Worm (Caenorhabditis elegans) whole organism, L1 larva: ENCODE data around the gene nhr-123.

Experiments
- C34B4.2 ChIP-seq: sonication (generic microtip); optimal IDR thresholded peaks from 2 replicates; lab custom pipeline; 2017; ENCODE audit warnings: mild to moderate bottlenecking, missing genetic modification characterization, missing compliant biosample characterization
- blmp-1 ChIP-seq: fragments of 150-350 bp; optimal IDR thresholded peaks from 2 replicates; lab custom pipeline; 2014; ENCODE audit warnings: missing biosample characterization, missing genetic modification characterization
- ceh-8 ChIP-seq: fragments of 200-800 bp; sonication (Bioruptor generic); optimal IDR thresholded peaks from 2 replicates; lab custom pipeline; 2018; ENCODE audit warnings: mild to moderate bottlenecking, missing genetic modification characterization, moderate library complexity, missing compliant biosample characterization
- efl-1 ChIP-seq, 4 experiments: fragments of 150-350 bp; optimal IDR thresholded peaks in 3 of 4; peaks in 1 of 4; 1 replicate in 1 of 4; 2 replicates in 3 of 4; lab custom pipeline; 2014; ENCODE audit warnings: missing biosample characterization in 2 of 4, missing genetic modification characterization in 2 of 4, missing genetic modification reagents in 2 of 4
- egl-13 ChIP-seq: sonication (generic microtip); optimal IDR thresholded peaks from 2 replicates; lab custom pipeline; 2016; ENCODE audit warnings: missing genotype, missing genetic modification reagents, missing genetic modification characterization, missing compliant biosample characterization
- egl-27 ChIP-seq, 2 experiments: fragments of 150-350 bp in 1 of 2; sonication (generic microtip); optimal IDR thresholded peaks; 3 replicates each; lab custom pipeline; 2017 to 2018; ENCODE audit warnings: missing biosample characterization in 2 of 2, missing genetic modification characterization in 2 of 2, missing genetic modification reagents in 2 of 2
- elt-2 ChIP-seq: sonication (generic microtip); optimal IDR thresholded peaks from 2 replicates; lab custom pipeline; 2016; ENCODE audit warnings: missing genetic modification characterization, mild to moderate bottlenecking, inconsistent platforms, missing compliant biosample characterization, missing genetic modification reagents
- grh-1 ChIP-seq: fragments of 200-800 bp; sonication (Bioruptor generic); IDR thresholded peaks from 2 replicates; pipeline ENCODE4 v1.3.6; 2022; ENCODE audit warnings: missing genetic modification reagents, missing genetic modification characterization, missing compliant biosample characterization
- hlh-17 ChIP-seq: fragments of 200-800 bp; sonication (Bioruptor generic); optimal IDR thresholded peaks from 2 replicates; lab custom pipeline; 2018; ENCODE audit warnings: missing genetic modification characterization, mild to moderate bottlenecking, missing compliant biosample characterization, moderate library complexity, borderline replicate concordance
- hlh-4 ChIP-seq: sonication (generic microtip); optimal IDR thresholded peaks from 2 replicates; lab custom pipeline; 2016; ENCODE audit warnings: mild to moderate bottlenecking, missing genetic modification characterization, missing compliant biosample characterization
- hpl-2 ChIP-seq: fragments of 150-350 bp; optimal IDR thresholded peaks from 2 replicates; lab custom pipeline; 2014; ENCODE audit warnings: missing biosample characterization, missing genetic modification reagents, missing genetic modification characterization
- irx-1 ChIP-seq: sonication (generic microtip); optimal IDR thresholded peaks from 2 replicates; lab custom pipeline; 2016; ENCODE audit warnings: missing genetic modification characterization, missing compliant biosample characterization
- isw-1 ChIP-seq: fragments of 200-800 bp; sonication (Bioruptor generic); IDR thresholded peaks from 2 replicates; pipeline ENCODE4 v1.3.6; 2022; ENCODE audit warnings: missing genetic modification characterization, missing compliant biosample characterization
- jun-1 ChIP-seq: fragments of 150-350 bp; optimal IDR thresholded peaks from 2 replicates; lab custom pipeline; 2014; ENCODE audit warnings: missing biosample characterization, missing genetic modification reagents, missing genetic modification characterization
- lin-13 ChIP-seq: fragments of 150-350 bp; optimal IDR thresholded peaks from 2 replicates; lab custom pipeline; 2014; ENCODE audit warnings: missing biosample characterization, missing genetic modification reagents, missing genetic modification characterization
- lin-15B ChIP-seq: fragments of 150-350 bp; sonication (generic microtip); optimal IDR thresholded peaks from 3 replicates; lab custom pipeline; 2014; ENCODE audit warnings: missing biosample characterization, missing genetic modification characterization
- lin-39 ChIP-seq: fragments of 150-350 bp; optimal IDR thresholded peaks from 2 replicates; lab custom pipeline; 2014; ENCODE audit warnings: missing biosample characterization, missing genetic modification reagents, missing genetic modification characterization
- lir-3 ChIP-seq: sonication (generic microtip); optimal IDR thresholded peaks from 2 replicates; lab custom pipeline; 2016; ENCODE audit warnings: mild to moderate bottlenecking, missing genetic modification characterization, moderate library complexity, missing compliant biosample characterization; ENCODE audit not compliant: poor library complexity
- lsy-2 ChIP-seq, 2 experiments: fragments of 150-350 bp; optimal IDR thresholded peaks; 2 replicates each; lab custom pipeline; 2014; ENCODE audit warnings: missing biosample characterization in 2 of 2, missing genetic modification characterization in 2 of 2
- mep-1 ChIP-seq: fragments of 150-350 bp; optimal IDR thresholded peaks from 2 replicates; lab custom pipeline; 2014; ENCODE audit warnings: missing biosample characterization, missing genetic modification characterization
- nhr-12 ChIP-seq: sonication (generic microtip); optimal IDR thresholded peaks from 2 replicates; lab custom pipeline; 2017; ENCODE audit warnings: missing biosample characterization, missing genetic modification characterization
- nhr-19 ChIP-seq: fragments of 200-800 bp; sonication (Bioruptor generic); conservative IDR thresholded peaks from 2 replicates; pipeline ENCODE4 v1.3.6; 2022; ENCODE audit warnings: missing genetic modification characterization, missing compliant biosample characterization
- nhr-237 ChIP-seq: fragments of 150-350 bp; optimal IDR thresholded peaks from 2 replicates; lab custom pipeline; 2014; ENCODE audit warnings: missing biosample characterization, missing genetic modification characterization
- nhr-71 ChIP-seq: sonication (generic microtip); optimal IDR thresholded peaks from 2 replicates; lab custom pipeline; 2016; ENCODE audit warnings: mild to moderate bottlenecking, missing genetic modification characterization, moderate library complexity, missing compliant biosample characterization
- nhr-90 ChIP-seq: sonication (generic microtip); optimal IDR thresholded peaks from 2 replicates; lab custom pipeline; 2016; ENCODE audit warnings: mild to moderate bottlenecking, missing genetic modification characterization, missing compliant biosample characterization; ENCODE audit not compliant: poor library complexity
- pax-3 ChIP-seq: fragments of 200-800 bp; sonication (Bioruptor generic); optimal IDR thresholded peaks from 2 replicates; lab custom pipeline; 2018; ENCODE audit warnings: mild to moderate bottlenecking, missing genetic modification characterization, moderate library complexity, missing compliant biosample characterization
- rnt-1 ChIP-seq: sonication (generic microtip); optimal IDR thresholded peaks from 2 replicates; lab custom pipeline; 2016; ENCODE audit warnings: mild to moderate bottlenecking, missing genetic modification characterization, moderate library complexity, missing compliant biosample characterization
- skn-1 ChIP-seq: fragments of 150-350 bp; optimal IDR thresholded peaks from 2 replicates; lab custom pipeline; 2014; ENCODE audit warnings: missing biosample characterization, missing genetic modification characterization
- sptf-1 ChIP-seq: fragments of 150-350 bp; optimal IDR thresholded peaks from 2 replicates; lab custom pipeline; 2014; ENCODE audit warnings: missing biosample characterization, missing genetic modification characterization
- unc-30 ChIP-seq: sonication (generic microtip); optimal IDR thresholded peaks from 2 replicates; lab custom pipeline; 2017; ENCODE audit warnings: missing biosample characterization, missing genetic modification characterization
- xbp-1 ChIP-seq: sonication (generic microtip); optimal IDR thresholded peaks from 2 replicates; lab custom pipeline; 2016; ENCODE audit warnings: missing genetic modification characterization, missing compliant biosample characterization
- zag-1 ChIP-seq: fragments of 150-350 bp; optimal IDR thresholded peaks from 2 replicates; lab custom pipeline; 2014; ENCODE audit warnings: missing biosample characterization, missing genetic modification characterization

The nhr-123 gene

DNA sequence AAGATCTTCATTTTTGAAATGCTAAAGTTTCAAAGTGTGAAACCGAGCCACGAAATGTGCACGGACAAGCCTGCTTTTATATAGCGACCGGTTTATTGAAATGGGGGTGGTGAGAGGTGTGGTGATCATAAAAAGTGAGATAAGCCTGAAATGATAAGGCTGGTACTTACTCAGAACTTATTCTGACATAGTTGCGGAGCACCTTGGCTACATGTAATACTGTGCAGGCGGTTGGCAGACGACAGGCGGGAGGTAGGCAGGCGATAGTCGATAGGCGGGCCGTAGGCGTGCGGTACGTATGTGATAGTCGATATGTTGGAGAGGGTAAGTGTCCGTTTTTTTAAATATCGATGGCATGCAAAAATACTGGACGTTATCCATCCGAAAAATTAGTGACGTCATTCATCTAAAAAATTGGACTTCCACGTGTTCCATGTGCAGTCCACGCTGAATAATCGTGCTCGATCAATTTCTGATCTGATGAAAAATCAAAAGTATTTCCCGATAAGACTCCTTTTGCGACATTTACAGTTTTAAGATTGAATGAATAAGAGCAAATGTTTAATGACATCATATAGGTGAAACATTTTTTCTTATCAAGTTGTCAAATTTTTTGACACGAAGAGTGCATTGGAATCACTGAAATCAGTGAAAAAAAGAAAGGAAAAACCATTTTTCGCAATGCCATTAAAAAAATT, 33.4 kb upstream of the nhr-123 start, which contains the start of gene irg-8:
Gene irg-8, minus strand, starts transcription at position 51 of the 698 bp plus-strand sequence.
- TF ChIP-seq hlh-4 (no peak), mep-1 (tag; lab: Kevin White, UChicago) (no peak), hpl-2 (GFP tag; lab: Kevin White, UChicago) (no peak), lir-3 (no peak), irx-1 (tag; lab: Kevin White, UChicago) (no peak), grh-1 (GFP tag; lab: Robert Waterston, UW) (no peak), rnt-1 (tag; lab: Kevin White, UChicago) (no peak), elt-2 (tag; lab: Kevin White, UChicago) (peak; percentile 44)

DNA sequence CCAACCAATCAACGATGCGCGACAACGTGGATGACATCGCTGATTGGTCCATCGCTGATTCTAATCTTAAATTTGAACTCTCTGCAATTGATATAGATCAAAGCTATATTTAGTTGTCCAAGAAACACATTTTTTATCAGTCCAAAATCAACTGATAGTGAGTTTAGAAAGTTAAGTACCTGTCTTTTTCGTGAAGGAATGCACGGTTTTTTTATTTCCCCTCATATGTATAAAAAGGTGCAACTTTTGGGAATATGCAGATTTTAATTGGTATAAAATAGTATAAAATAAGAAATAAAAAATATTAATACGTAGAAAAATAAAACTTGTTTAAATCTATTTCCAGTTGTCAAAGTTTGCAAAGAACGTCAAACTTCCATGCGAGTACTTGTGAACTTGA, 32.8 kb upstream of the nhr-123 start, which contains the start of gene Y39D8A.1:
Gene Y39D8A.1, plus strand, starts transcription at position 301 of the 400 bp plus-strand sequence.
- no peak for TF ChIP-seq egl-13 (tag; lab: Kevin White, UChicago)
- TF ChIP-seq lin-39 (tag; lab: Kevin White, UChicago): no peak
- TF ChIP-seq nhr-19 (GFP tag; lab: Robert Waterston, UW): no peak
- TF ChIP-seq efl-1 (optimal IDR thresholded peaks at IDR 0.05; lab: Kevin White, UChicago): no peak
- TF ChIP-seq efl-1 (GFP tag; optimal IDR thresholded peaks at IDR 0.05 in 1 of 2; lab: Kevin White, UChicago): peak in 1 of 2 experiments; percentile 32

DNA sequence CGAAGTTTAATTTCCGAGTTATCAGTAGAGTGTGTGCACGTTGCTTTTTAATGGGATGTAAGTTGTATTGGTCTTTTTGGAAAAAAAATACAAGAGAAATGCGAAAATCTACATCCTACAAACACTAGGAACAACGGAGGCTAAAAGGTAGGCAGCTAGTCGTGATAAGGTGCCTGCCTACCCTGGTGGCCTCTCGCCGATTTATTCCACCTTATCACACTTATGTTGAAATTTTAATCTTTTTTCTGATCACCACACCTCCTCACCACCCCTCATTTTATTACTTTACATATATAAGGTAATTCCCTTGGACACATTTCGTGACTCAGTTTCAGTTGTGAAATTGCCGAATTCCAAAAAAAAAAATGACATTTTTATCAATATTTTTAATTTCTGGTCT, 29.1 kb upstream of the nhr-123 start, which contains the start of gene dod-20:
Gene dod-20, plus strand, starts transcription at position 301 of the 400 bp plus-strand sequence.
- TF ChIP-seq lir-3 (no peak), jun-1 (tag; lab: Kevin White, UChicago) (no peak), mep-1 (tag; lab: Kevin White, UChicago) (no peak), zag-1 (tag; lab: Kevin White, UChicago) (no peak)

DNA sequence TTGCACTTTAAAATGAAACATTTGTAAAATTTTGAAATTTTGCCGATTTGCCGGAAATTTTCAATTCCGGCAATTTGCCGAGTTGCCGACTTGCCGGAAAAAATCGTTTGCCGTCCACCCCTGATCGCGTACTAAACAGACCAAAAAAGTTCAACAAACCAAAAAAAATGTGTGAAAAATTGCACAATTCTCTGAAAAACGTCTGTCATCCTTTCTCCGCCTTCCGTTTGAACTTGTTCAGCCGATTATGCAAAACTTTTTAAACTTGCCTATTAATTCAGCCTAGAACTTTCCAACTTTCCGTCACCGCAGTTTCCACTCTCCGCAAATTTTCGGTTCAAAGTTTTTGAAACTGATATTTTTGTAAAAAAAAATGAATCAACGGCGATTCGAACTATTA, 27.1 kb upstream of the nhr-123 start, which contains the start of gene B0554.5:
Gene B0554.5, plus strand, starts transcription at position 301 of the 400 bp plus-strand sequence.
- TF ChIP-seq lir-3 (no peak), hlh-17 (GFP tag; lab: Kevin White, UChicago) (no peak), skn-1 (no peak), lin-39 (tag; lab: Kevin White, UChicago) (no peak), blmp-1 (tag; lab: Kevin White, UChicago) (no peak)

DNA sequence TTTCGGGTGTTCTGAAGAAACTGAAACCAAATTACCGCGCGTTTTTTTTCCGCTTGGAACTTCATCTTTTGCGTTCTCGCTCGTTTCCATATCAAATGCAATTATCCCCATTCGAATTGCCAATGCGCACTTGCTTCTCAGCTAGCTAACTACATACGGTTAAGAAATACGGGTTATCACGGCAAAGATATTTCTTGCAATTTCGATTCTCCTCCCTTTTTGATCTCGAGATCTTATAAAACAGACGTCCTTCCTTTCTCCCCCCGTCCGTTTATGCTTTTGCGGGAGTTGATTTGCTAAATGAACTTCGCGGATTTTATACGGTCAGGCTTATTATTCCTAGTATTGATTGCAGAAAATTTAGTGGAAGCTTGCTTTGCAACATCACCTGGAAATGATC, 22.4 kb upstream of the nhr-123 start, which contains the start of gene B0554.4:
Gene B0554.4, plus strand, starts transcription at position 301 of the 400 bp plus-strand sequence.
- no peak for TF ChIP-seq hlh-4
- TF ChIP-seq nhr-12 (tag; lab: Kevin White, UChicago): no peak
- TF ChIP-seq, all 84 proteins: peak for 0

DNA sequence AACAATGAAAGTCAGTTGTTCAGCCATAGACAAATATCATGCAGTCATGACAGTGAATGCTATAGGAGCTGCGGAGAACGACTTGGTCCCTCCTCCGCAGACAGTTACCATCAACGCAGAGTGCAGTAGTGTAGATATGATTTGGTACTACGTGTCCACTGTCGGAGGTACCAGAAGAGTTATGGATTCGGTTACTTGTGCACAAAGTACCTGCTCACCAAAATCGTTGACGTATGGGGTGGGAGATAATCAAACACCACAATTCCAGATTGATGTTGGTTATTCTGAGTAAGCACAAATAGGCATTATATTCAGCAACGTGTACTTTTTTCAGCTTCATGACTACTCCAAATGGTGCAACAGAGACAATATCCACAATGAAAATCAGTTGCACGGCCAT, 18.3 kb upstream of the nhr-123 start:
- TF ChIP-seq nhr-237 (tag; lab: Kevin White, UChicago) (no peak), egl-27 (tag; optimal IDR thresholded peaks at IDR 0.05; lab: Kevin White, UChicago) (no peak), nhr-19 (GFP tag; lab: Robert Waterston, UW) (no peak), C34B4.2 (tag; lab: Kevin White, UChicago) (no peak), blmp-1 (tag; lab: Kevin White, UChicago) (no peak), xbp-1 (tag; lab: Kevin White, UChicago) (no peak), lin-15B (tag; lab: Kevin White, UChicago) (no peak), sptf-1 (tag; lab: Kevin White, UChicago) (no peak), lin-13 (GFP tag; lab: Kevin White, UChicago) (no peak), grh-1 (GFP tag; lab: Robert Waterston, UW) (no peak), nhr-71 (no peak), unc-30 (no peak), pax-3 (tag; lab: Kevin White, UChicago) (no peak), lsy-2 (tag; optimal IDR thresholded peaks at IDR 0.05; lab: Kevin White, UChicago) (no peak), nhr-90 (tag; lab: Kevin White, UChicago) (no peak), ceh-8 (GFP tag; lab: Kevin White, UChicago) (no peak), isw-1 (GFP tag; lab: Robert Waterston, UW) (no peak)
